Worm (Caenorhabditis elegans) whole organism, midembryonic: ENCODE results near the gene Y6E2A.10.

Experiments
- T22C8.4 ChIP-seq: fragments of 200-800 bp; sonication (Bioruptor generic); IDR thresholded peaks from 2 replicates; pipeline ENCODE4 v1.3.6; 2022; ENCODE audit warnings: missing genetic modification characterization, missing compliant biosample characterization
- flt-1 ChIP-seq: fragments of 200-800 bp; sonication (Bioruptor generic); IDR thresholded peaks from 2 replicates; pipeline ENCODE4 v1.3.6; 2022; ENCODE audit warnings: missing genetic modification characterization, missing compliant biosample characterization
- klf-2 ChIP-seq: fragments of 200-800 bp; sonication (Bioruptor generic); conservative IDR thresholded peaks from 2 replicates; pipeline ENCODE4 v1.3.6; 2022; ENCODE audit warnings: missing genetic modification reagents, missing genetic modification characterization, missing compliant biosample characterization
- tab-1 ChIP-seq: fragments of 200-800 bp; sonication (Bioruptor generic); IDR thresholded peaks from 2 replicates; pipeline ENCODE4 v1.3.6; 2022; ENCODE audit warnings: missing genetic modification characterization, missing compliant biosample characterization
- ztf-23 ChIP-seq: fragments of 200-800 bp; sonication (Bioruptor generic); IDR thresholded peaks from 2 replicates; pipeline ENCODE4 v1.3.6; 2022; ENCODE audit warnings: missing genetic modification reagents, missing genetic modification characterization, missing compliant biosample characterization
- ztf-29 ChIP-seq: fragments of 200-800 bp; sonication (Bioruptor generic); IDR thresholded peaks from 2 replicates; pipeline ENCODE4 v1.3.6; 2022; ENCODE audit warnings: missing genetic modification reagents, missing genetic modification characterization, missing compliant biosample characterization

DNA sequence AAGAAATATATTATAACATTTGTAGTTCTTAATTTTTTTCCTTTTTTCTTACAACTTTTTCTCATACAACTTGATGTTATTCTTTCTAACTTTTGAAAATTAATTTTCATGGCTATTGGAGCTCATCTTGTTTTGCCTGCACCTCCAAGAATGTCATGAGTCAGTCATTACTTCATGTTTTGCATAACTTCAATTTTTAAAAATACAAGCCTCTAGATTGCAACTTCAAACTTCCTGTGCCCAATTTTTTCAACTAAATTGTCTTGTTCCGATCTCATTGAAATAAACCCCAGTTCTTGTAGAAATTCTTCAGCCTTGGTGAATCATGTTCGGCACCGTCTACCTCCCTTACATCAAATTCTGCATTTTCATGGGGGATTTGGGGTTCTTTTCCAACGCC is 28.1 kb upstream of the Y6E2A.10 start, which contains the start of gene str-9:
- TF ChIP-seq T22C8.4 (GFP tag; lab: Robert Waterston, UW) (no peak), tab-1 (GFP tag; lab: Robert Waterston, UW) (no peak), ztf-29 (no peak), ztf-23 (GFP tag; lab: Robert Waterston, UW) (no peak), flt-1 (GFP tag; lab: Robert Waterston, UW) (no peak), klf-2 (GFP tag; lab: Robert Waterston, UW) (no peak)
